Fruit fly (Drosophila melanogaster) whole organism, adult: ENCODE results near the gene CG7191.

Experiments
- CG11617 ChIP-seq: fragments of 200-800 bp; sonication (Bioruptor generic); optimal IDR thresholded peaks from 2 replicates; lab custom pipeline; 2017; ENCODE audit warnings: mild to moderate bottlenecking, missing biosample characterization, missing genetic modification reagents, missing genetic modification characterization
- CG12768 ChIP-seq: fragments of 200-800 bp; sonication (Bioruptor generic); optimal IDR thresholded peaks from 2 replicates; lab custom pipeline; 2017; ENCODE audit warnings: missing biosample characterization, missing genetic modification characterization, mild to moderate bottlenecking, moderate library complexity, missing genetic modification reagents
- CG14711 ChIP-seq: fragments of 200-800 bp; sonication (Bioruptor generic); optimal IDR thresholded peaks from 2 replicates; lab custom pipeline; 2018; ENCODE audit warnings: missing biosample characterization, mild to moderate bottlenecking, missing genetic modification characterization, moderate library complexity
- CG1620 ChIP-seq: fragments of 200-800 bp; sonication (Bioruptor generic); optimal IDR thresholded peaks from 2 replicates; lab custom pipeline; 2016; ENCODE audit warnings: missing biosample characterization, missing genetic modification characterization
- CG33017 ChIP-seq: fragments of 200-800 bp; sonication (Bioruptor generic); optimal IDR thresholded peaks from 2 replicates; lab custom pipeline; 2018; ENCODE audit warnings: missing biosample characterization, mild to moderate bottlenecking, missing genetic modification characterization, moderate library complexity
- CG5204 ChIP-seq: fragments of 200-800 bp; sonication (Bioruptor generic); optimal IDR thresholded peaks from 2 replicates; lab custom pipeline; 2016; ENCODE audit warnings: missing biosample characterization, missing genetic modification characterization
- CG7045 ChIP-seq: fragments of 200-800 bp; sonication (Bioruptor generic); optimal IDR thresholded peaks from 2 replicates; lab custom pipeline; 2017; ENCODE audit warnings: missing biosample characterization, mild to moderate bottlenecking, missing genetic modification characterization
- CG7101 ChIP-seq: fragments of 200-800 bp; sonication (Bioruptor generic); optimal IDR thresholded peaks from 2 replicates; lab custom pipeline; 2018; ENCODE audit warnings: missing biosample characterization, mild to moderate bottlenecking, missing genetic modification characterization, moderate library complexity
- Clk ChIP-seq: fragments of 200-800 bp; sonication (Bioruptor generic); optimal IDR thresholded peaks from 2 replicates; lab custom pipeline; 2017; ENCODE audit warnings: missing biosample characterization, missing genetic modification characterization
- Crg-1 ChIP-seq: fragments of 200-800 bp; sonication (Bioruptor generic); optimal IDR thresholded peaks from 2 replicates; lab custom pipeline; 2016; ENCODE audit warnings: missing biosample characterization, missing genetic modification characterization
- Hr96 ChIP-seq: fragments of 200-800 bp; sonication (Bioruptor generic); optimal IDR thresholded peaks from 2 replicates; lab custom pipeline; 2016; ENCODE audit warnings: missing biosample characterization, missing genetic modification characterization
- Mnt ChIP-seq: fragments of 200-800 bp; sonication (Bioruptor generic); optimal IDR thresholded peaks from 2 replicates; lab custom pipeline; 2016; ENCODE audit warnings: missing biosample characterization, mild to moderate bottlenecking, missing genetic modification characterization
- bab1 ChIP-seq: fragments of 200-800 bp; sonication (Bioruptor generic); optimal IDR thresholded peaks from 3 replicates; lab custom pipeline; 2019; ENCODE audit warnings: missing biosample characterization, mild to moderate bottlenecking, missing genetic modification characterization, moderate library complexity
- cic ChIP-seq: fragments of 200-800 bp; sonication (Bioruptor generic); optimal IDR thresholded peaks from 2 replicates; lab custom pipeline; 2017; ENCODE audit warnings: missing biosample characterization, mild to moderate bottlenecking, missing genetic modification characterization, moderate library complexity
- cnc ChIP-seq, 2 experiments: fragments of >200 bp; optimal IDR thresholded peaks; 2 replicates each; lab custom pipeline; 2017
- kay ChIP-seq: fragments of 200-800 bp; sonication (Bioruptor generic); peaks from one replicate; lab custom pipeline; 2016; ENCODE audit warnings: missing biosample characterization, missing genetic modification characterization, borderline replicate concordance
- ovo ChIP-seq: fragments of 200-800 bp; sonication (Bioruptor generic); optimal IDR thresholded peaks from 2 replicates; lab custom pipeline; 2016; ENCODE audit warnings: missing biosample characterization, missing genetic modification characterization
- pad ChIP-seq: fragments of 200-800 bp; sonication (Bioruptor generic); optimal IDR thresholded peaks from 3 replicates; lab custom pipeline; 2017; ENCODE audit warnings: missing biosample characterization, missing genetic modification characterization, mild to moderate bottlenecking, moderate library complexity, missing genetic modification reagents
- tj ChIP-seq: fragments of 200-800 bp; sonication (Bioruptor generic); optimal IDR thresholded peaks from 3 replicates; lab custom pipeline; 2017; ENCODE audit warnings: missing biosample characterization, mild to moderate bottlenecking, missing genetic modification characterization, moderate library complexity
- toe ChIP-seq: fragments of 200-800 bp; sonication (Bioruptor generic); optimal IDR thresholded peaks from 2 replicates; lab custom pipeline; 2016; ENCODE audit warnings: missing biosample characterization, missing genetic modification characterization

CG7191 gene

dm6 chr2L:7795859-7796258 lies 28.4 kb downstream of the CG7191 start, which contains the start of gene LKRSDH:
Gene LKRSDH, minus strand, starts transcription at chr2L:7795959.
- TF ChIP-seq Hr96 (GFP tag; lab: Kevin White, UChicago) (no peak), cic (peak; percentile 21)

dm6 chr2L:7799804-7800433 lies 32.5 kb downstream of the CG7191 start, which contains the start of the genes Herp and r2d2:
Gene Herp, minus strand, starts transcription at chr2L:7800058.
Gene r2d2, plus strand, starts transcription at chr2L:7800147.
- TF ChIP-seq toe (GFP tag; lab: Kevin White, UChicago) = peak; percentile 97
- peak; percentile 85 for TF ChIP-seq CG14711 (tag; lab: Kevin White, UChicago)
- TF ChIP-seq kay (GFP tag; lab: Kevin White, UChicago) = peak; percentile 84
- TF ChIP-seq Crg-1 (GFP tag; lab: Kevin White, UChicago) = peak; percentile 89
- peak; percentile 96 for TF ChIP-seq CG12768 (GFP tag; lab: Kevin White, UChicago)
- TF ChIP-seq Mnt (GFP tag; lab: Kevin White, UChicago) = peak; percentile 90
- TF ChIP-seq CG7101 (tag; lab: Kevin White, UChicago) = peak; percentile 91
- TF ChIP-seq tj = peak; percentile 68
- TF ChIP-seq CG5204 (GFP tag; lab: Kevin White, UChicago) = peak; percentile 94
- peak; percentile 96 for TF ChIP-seq Hr96 (GFP tag; lab: Kevin White, UChicago)
- TF ChIP-seq CG1620 (GFP tag; lab: Kevin White, UChicago) = peak; percentile 92
- TF ChIP-seq cnc (optimal IDR thresholded peaks at IDR 0.05; lab: Kevin White, UChicago) = peak in 1 of 2 experiments; percentile 33
- peak; percentile 90 for TF ChIP-seq CG7045 (GFP tag; lab: Kevin White, UChicago)
- peak; percentile 90 for TF ChIP-seq ovo (GFP tag; lab: Kevin White, UChicago)
- TF ChIP-seq cic = peak; percentile 66
- TF ChIP-seq Clk (GFP tag; lab: Kevin White, UChicago) = peak; percentile 73
- peak; percentile 89 for TF ChIP-seq bab1 (GFP tag; lab: Kevin White, UChicago)
- TF ChIP-seq CG11617 (GFP tag; lab: Kevin White, UChicago) = peak; percentile 91
- TF ChIP-seq CG33017 (tag; lab: Kevin White, UChicago) = peak; percentile 92
- peak; percentile 79 for TF ChIP-seq pad (GFP tag; lab: Kevin White, UChicago)

dm6 chr2L:7807563-7807962 lies 40.1 kb downstream of the CG7191 start:
- TF ChIP-seq cnc (optimal IDR thresholded peaks at IDR 0.05; lab: Kevin White, UChicago) (no peak), bab1 (GFP tag; lab: Kevin White, UChicago) (no peak), Hr96 (GFP tag; lab: Kevin White, UChicago) (no peak), Crg-1 (GFP tag; lab: Kevin White, UChicago) (no peak), CG5204 (GFP tag; lab: Kevin White, UChicago) (no peak), Mnt (GFP tag; lab: Kevin White, UChicago) (no peak), CG33017 (tag; lab: Kevin White, UChicago) (no peak), CG11617 (GFP tag; lab: Kevin White, UChicago) (no peak), kay (GFP tag; lab: Kevin White, UChicago) (no peak), pad (GFP tag; lab: Kevin White, UChicago) (no peak), tj (no peak), toe (GFP tag; lab: Kevin White, UChicago) (no peak), CG14711 (tag; lab: Kevin White, UChicago) (no peak), CG12768 (GFP tag; lab: Kevin White, UChicago) (no peak), CG7045 (GFP tag; lab: Kevin White, UChicago) (no peak), CG1620 (GFP tag; lab: Kevin White, UChicago) (no peak), ovo (GFP tag; lab: Kevin White, UChicago) (no peak)

dm6 chr2L:7808886-7809698 lies 41.7 kb downstream of the CG7191 start:
- no peak for TF ChIP-seq toe (GFP tag; lab: Kevin White, UChicago)
- TF ChIP-seq kay (GFP tag; lab: Kevin White, UChicago) = peak; percentile 98
- peak; percentile 98 for TF ChIP-seq pad (GFP tag; lab: Kevin White, UChicago)
- TF ChIP-seq CG7101 (tag; lab: Kevin White, UChicago) = no peak
- TF ChIP-seq Hr96 (GFP tag; lab: Kevin White, UChicago) = no peak
- peak; percentile 89 for TF ChIP-seq ovo (GFP tag; lab: Kevin White, UChicago)
- peak; percentile 57 for TF ChIP-seq CG7045 (GFP tag; lab: Kevin White, UChicago)
- no peak for TF ChIP-seq Mnt (GFP tag; lab: Kevin White, UChicago)
- peak; percentile 21 for TF ChIP-seq Crg-1 (GFP tag; lab: Kevin White, UChicago)

- TF ChIP-seq pad (GFP tag; lab: Kevin White, UChicago) (peak; percentile 96), CG11617 (GFP tag; lab: Kevin White, UChicago) (peak; percentile 1), kay (GFP tag; lab: Kevin White, UChicago) (peak; percentile 95), Mnt (GFP tag; lab: Kevin White, UChicago) (peak; percentile 95), CG7045 (GFP tag; lab: Kevin White, UChicago) (no peak), tj (peak; percentile 85), cic (peak; percentile 88), cnc (optimal IDR thresholded peaks at IDR 0.05; lab: Kevin White, UChicago) (no peak), CG33017 (tag; lab: Kevin White, UChicago) (peak; percentile 57), ovo (GFP tag; lab: Kevin White, UChicago) (peak; percentile 67), Clk (GFP tag; lab: Kevin White, UChicago) (no peak), CG7101 (tag; lab: Kevin White, UChicago) (no peak), bab1 (GFP tag; lab: Kevin White, UChicago) (peak; percentile 56), toe (GFP tag; lab: Kevin White, UChicago) (no peak), CG1620 (GFP tag; lab: Kevin White, UChicago) (no peak), CG12768 (GFP tag; lab: Kevin White, UChicago) (peak; percentile 65), Hr96 (GFP tag; lab: Kevin White, UChicago) (no peak), Crg-1 (GFP tag; lab: Kevin White, UChicago) (no peak), CG14711 (tag; lab: Kevin White, UChicago) (no peak), CG5204 (GFP tag; lab: Kevin White, UChicago) (no peak)
Observed at dm6 chr2L:7809699-7810088, 42.3 kb downstream of the CG7191 start.
